Worm (Caenorhabditis elegans) whole organism, young adult: ENCODE results near the gene Y51B9A.5.

ENCODE experiments used
- B0019.2 ChIP-seq: fragments of 200-800 bp; sonication (Bioruptor generic); conservative IDR thresholded peaks from 2 replicates; pipeline ENCODE4 v1.3.6; 2022; ENCODE audit warnings: missing genetic modification reagents, missing genetic modification characterization, missing compliant biosample characterization
- Y95B8A.8 ChIP-seq: fragments of 200-800 bp; sonication (Bioruptor generic); IDR thresholded peaks from 2 replicates; pipeline ENCODE4 v1.3.6; 2022; ENCODE audit warnings: missing genetic modification reagents, missing genetic modification characterization, missing compliant biosample characterization
- aptf-3 ChIP-seq: fragments of 200-800 bp; sonication (Bioruptor generic); IDR thresholded peaks from 2 replicates; pipeline ENCODE4 v1.3.6; 2022; ENCODE audit warnings: missing genetic modification characterization, missing compliant biosample characterization

DNA sequence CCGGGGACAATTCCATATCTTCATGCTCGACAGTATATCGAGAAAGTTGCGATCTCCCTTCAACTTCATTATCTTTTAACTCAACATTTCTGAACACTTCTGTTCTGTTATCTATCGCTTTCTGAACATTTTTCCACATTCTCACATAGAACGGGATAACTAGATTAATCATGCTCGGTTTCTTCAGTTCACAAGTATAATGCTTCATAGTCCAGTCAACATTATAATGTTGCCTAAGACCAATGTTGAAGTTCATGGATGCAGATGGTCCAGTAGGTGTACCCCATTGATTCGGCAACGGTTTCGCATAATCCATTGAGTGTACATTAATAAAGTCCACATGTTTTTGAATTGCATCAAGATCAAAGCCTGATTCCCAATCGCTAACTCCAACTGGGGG is 34.9 kb downstream of the Y51B9A.5 start:
- TF ChIP-seq B0019.2 (GFP tag; lab: Robert Waterston, UW), result no peak
- TF ChIP-seq aptf-3 (GFP tag; lab: Robert Waterston, UW), result no peak
- no peak for TF ChIP-seq Y95B8A.8 (GFP tag; lab: Robert Waterston, UW)
